Fruit fly (Drosophila melanogaster) whole organism, prepupa: ENCODE measurements around the gene CG9452.
A peak's percentile ranks its signal among the peaks of the same experiment; 100 is the strongest.
"Not testable (repeated sequence)": the region's sequence is repeated elsewhere in the genome, so short reads cannot be mapped to it uniquely, and the experiment has no call there.

ENCODE experiments used
- Blimp-1 ChIP-seq: fragments of 200-800 bp; sonication (Bioruptor generic); optimal IDR thresholded peaks from 3 replicates; lab custom pipeline; 2017; ENCODE audit warnings: missing biosample characterization, missing genetic modification characterization, mild to moderate bottlenecking, moderate library complexity, missing genetic modification reagents
- CG11762 ChIP-seq: fragments of 200-800 bp; sonication (Bioruptor generic); optimal IDR thresholded peaks from 3 replicates; lab custom pipeline; 2016; ENCODE audit warnings: missing biosample characterization, missing genetic modification characterization; ENCODE audit not compliant: insufficient read depth
- CG15336 ChIP-seq: fragments of 200-800 bp; sonication (Bioruptor generic); IDR thresholded peaks from 2 replicates; pipeline ENCODE4 v1.3.6; 2022; ENCODE audit warnings: missing biosample characterization, missing genetic modification characterization
- CG16779 ChIP-seq: fragments of 200-800 bp; sonication (Bioruptor generic); optimal IDR thresholded peaks from 3 replicates; lab custom pipeline; 2017; ENCODE audit warnings: missing biosample characterization, mild to moderate bottlenecking, missing genetic modification characterization
- CG31627 ChIP-seq: fragments of 200-800 bp; sonication (Bioruptor generic); optimal IDR thresholded peaks from 3 replicates; lab custom pipeline; 2016; ENCODE audit warnings: missing biosample characterization, missing genetic modification characterization
- CG32006 ChIP-seq: fragments of 200-800 bp; sonication (Bioruptor generic); optimal IDR thresholded peaks from 3 replicates; lab custom pipeline; 2017; ENCODE audit warnings: missing biosample characterization, mild to moderate bottlenecking, missing genetic modification characterization
- CG34406 ChIP-seq: fragments of 200-800 bp; sonication (Bioruptor generic); optimal IDR thresholded peaks from 3 replicates; lab custom pipeline; 2016; ENCODE audit warnings: missing biosample characterization, missing genetic modification characterization
- CG3919 ChIP-seq: fragments of 200-800 bp; sonication (Bioruptor generic); optimal IDR thresholded peaks from 3 replicates; lab custom pipeline; 2016; ENCODE audit warnings: missing biosample characterization, missing genetic modification characterization
- CG6163 ChIP-seq: fragments of 200-800 bp; sonication (Bioruptor generic); IDR thresholded peaks from 3 replicates; pipeline ENCODE4 v1.3.6; 2022; ENCODE audit warnings: missing biosample characterization, missing genetic modification characterization
- CG6808 ChIP-seq: fragments of 200-800 bp; sonication (Bioruptor generic); optimal IDR thresholded peaks from 3 replicates; lab custom pipeline; 2017; ENCODE audit warnings: missing biosample characterization, missing genetic modification characterization, mild to moderate bottlenecking, moderate library complexity, missing genetic modification reagents
- CG6854 ChIP-seq: fragments of 200-800 bp; sonication (Bioruptor generic); optimal IDR thresholded peaks from 2 replicates; lab custom pipeline; 2017; ENCODE audit warnings: missing biosample characterization, mild to moderate bottlenecking, missing genetic modification characterization
- CG8319 ChIP-seq: fragments of 200-800 bp; sonication (Bioruptor generic); optimal IDR thresholded peaks from 3 replicates; lab custom pipeline; 2016; ENCODE audit warnings: missing biosample characterization, missing genetic modification characterization
- CG8632 ChIP-seq: fragments of 200-800 bp; sonication (Bioruptor generic); optimal IDR thresholded peaks from 3 replicates; lab custom pipeline; 2016; ENCODE audit warnings: missing biosample characterization, missing genetic modification characterization
- CG9139 ChIP-seq: fragments of 200-800 bp; sonication (Bioruptor generic); optimal IDR thresholded peaks from 3 replicates; lab custom pipeline; 2017; ENCODE audit warnings: missing biosample characterization, mild to moderate bottlenecking, missing genetic modification characterization
- Eip78C ChIP-seq: fragments of 200-800 bp; sonication (Bioruptor generic); peaks from one replicate; lab custom pipeline; 2016; ENCODE audit warnings: missing biosample characterization, missing genetic modification characterization
- Ets21C ChIP-seq: fragments of 200-800 bp; sonication (Bioruptor generic); optimal IDR thresholded peaks from 3 replicates; lab custom pipeline; 2016; ENCODE audit warnings: missing biosample characterization, missing genetic modification characterization
- Ets96B ChIP-seq: fragments of 200-800 bp; optimal IDR thresholded peaks from 2 replicates; lab custom pipeline; 2019; ENCODE audit warnings: missing biosample characterization, mild to moderate bottlenecking, missing genetic modification characterization, moderate library complexity
- Hr38 ChIP-seq: sonication (Bioruptor generic); optimal IDR thresholded peaks from 2 replicates; lab custom pipeline; 2016; ENCODE audit warnings: missing biosample characterization, missing genetic modification characterization
- Hr39 ChIP-seq: fragments of 200-800 bp; sonication (Bioruptor generic); optimal IDR thresholded peaks from 2 replicates; lab custom pipeline; 2016; ENCODE audit warnings: missing biosample characterization, missing genetic modification characterization
- Sox15 ChIP-seq: fragments of 200-800 bp; sonication (Bioruptor generic); optimal IDR thresholded peaks from 3 replicates; lab custom pipeline; 2016; ENCODE audit warnings: missing biosample characterization, missing genetic modification characterization
- cyc ChIP-seq: fragments of 200-800 bp; sonication (Bioruptor generic); optimal IDR thresholded peaks from 3 replicates; lab custom pipeline; 2016; ENCODE audit warnings: missing biosample characterization, missing genetic modification characterization
- dac ChIP-seq: fragments of 200-800 bp; sonication (Bioruptor generic); optimal IDR thresholded peaks from 2 replicates; lab custom pipeline; 2017; ENCODE audit warnings: missing biosample characterization, mild to moderate bottlenecking, missing genetic modification characterization
- dsx ChIP-seq: fragments of 200-800 bp; optimal IDR thresholded peaks from 3 replicates; lab custom pipeline; 2019; ENCODE audit warnings: missing biosample characterization, mild to moderate bottlenecking, missing genetic modification characterization, moderate library complexity; ENCODE audit not compliant: poor library complexity, severe bottlenecking
- eg ChIP-seq: fragments of 200-800 bp; sonication (Bioruptor generic); IDR thresholded peaks from 3 replicates; pipeline ENCODE4 v1.3.6; 2022; ENCODE audit warnings: missing biosample characterization, missing genetic modification characterization
- fd59A ChIP-seq: fragments of 200-800 bp; sonication (Bioruptor generic); optimal IDR thresholded peaks from 2 replicates; lab custom pipeline; 2017; ENCODE audit warnings: missing biosample characterization, mild to moderate bottlenecking, missing genetic modification characterization, missing genetic modification reagents
- lz ChIP-seq: fragments of 200-800 bp; sonication (Bioruptor generic); optimal IDR thresholded peaks from 3 replicates; lab custom pipeline; 2016; ENCODE audit warnings: missing biosample characterization, missing genetic modification characterization
- pdm3 ChIP-seq: fragments of 200-800 bp; sonication (Bioruptor generic); optimal IDR thresholded peaks from 3 replicates; lab custom pipeline; 2016; ENCODE audit warnings: missing biosample characterization, missing genetic modification characterization
- spab ChIP-seq: fragments of 200-800 bp; sonication (Bioruptor generic); optimal IDR thresholded peaks from 2 replicates; lab custom pipeline; 2017; ENCODE audit warnings: missing biosample characterization, mild to moderate bottlenecking, missing genetic modification characterization, missing genetic modification reagents
- ss ChIP-seq, 2 experiments: fragments of 200-800 bp; sonication (Bioruptor generic); optimal IDR thresholded peaks; 2 replicates in 1 of 2; 3 replicates in 1 of 2; lab custom pipeline; 2017 to 2018; ENCODE audit warnings: mild to moderate bottlenecking in 2 of 2, missing biosample characterization in 2 of 2, missing genetic modification characterization in 2 of 2, moderate library complexity in 1 of 2
- svp ChIP-seq: fragments of 200-800 bp; sonication (Bioruptor generic); peaks from one replicate; lab custom pipeline; 2016; ENCODE audit warnings: missing biosample characterization, missing genetic modification characterization
- topi ChIP-seq: fragments of 200-800 bp; sonication (Bioruptor generic); optimal IDR thresholded peaks from 3 replicates; lab custom pipeline; 2016; ENCODE audit warnings: missing biosample characterization, missing genetic modification characterization

CG9452 gene

DNA sequence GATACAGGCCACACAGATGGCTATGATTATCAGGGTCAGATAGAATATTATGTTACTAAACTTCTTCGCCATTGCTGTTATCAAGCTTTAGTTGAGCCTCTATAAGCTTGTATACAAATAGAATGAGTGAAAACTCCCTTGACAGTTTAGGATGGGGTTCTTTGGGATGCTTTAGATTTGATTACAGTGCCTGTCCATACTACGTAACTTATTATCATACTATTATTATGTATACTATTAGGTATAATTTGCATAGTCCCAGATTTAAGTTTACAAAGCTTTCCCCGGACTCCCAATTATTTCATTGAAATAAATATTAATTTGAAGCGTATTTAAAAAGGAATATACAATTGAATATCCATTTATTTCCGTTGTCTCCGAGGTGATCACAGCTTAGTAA is 17.3 kb downstream of the CG9452 start, which contains the start of gene brv1 (continued):
- TF ChIP-seq Sox15 (no peak), Ets96B (tag; lab: Kevin White, UChicago) (no peak)

DNA sequence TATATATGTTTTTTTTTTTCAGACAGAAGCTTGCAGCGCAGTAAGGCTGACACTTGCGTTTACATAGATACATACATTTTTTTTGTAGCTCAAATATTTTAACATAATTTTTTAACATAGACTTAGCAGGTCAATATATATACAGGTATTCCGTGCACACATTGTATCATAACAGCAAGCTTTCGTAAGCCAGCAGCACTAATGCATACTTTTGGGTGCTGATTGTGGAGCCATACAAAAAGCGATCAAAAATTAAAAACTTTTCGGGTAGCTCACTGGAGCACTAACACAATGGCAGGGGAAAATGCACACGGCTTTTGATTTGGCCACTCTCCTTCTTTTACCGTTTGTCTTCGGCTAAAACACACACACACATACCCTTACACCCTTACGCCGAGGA is 20.7 kb downstream of the CG9452 start:
- TF ChIP-seq CG3919 (GFP tag; lab: Kevin White, UChicago): no peak
- TF ChIP-seq CG9139 (GFP tag; lab: Kevin White, UChicago): no peak
- TF ChIP-seq Ets96B (tag; lab: Kevin White, UChicago): no peak
- TF ChIP-seq Hr39 (GFP tag; lab: Kevin White, UChicago): no peak
- no peak for TF ChIP-seq CG15336 (GFP tag; lab: Robert Waterston, UW)
- no peak for TF ChIP-seq CG6854
- no peak for TF ChIP-seq spab (GFP tag; lab: Kevin White, UChicago)
- TF ChIP-seq CG6163 (GFP tag; lab: Robert Waterston, UW): no peak
- no peak for TF ChIP-seq dsx (GFP tag; lab: Kevin White, UChicago)
- TF ChIP-seq CG11762 (GFP tag; lab: Kevin White, UChicago): no peak
- TF ChIP-seq, all 60 proteins: peak for 0

DNA sequence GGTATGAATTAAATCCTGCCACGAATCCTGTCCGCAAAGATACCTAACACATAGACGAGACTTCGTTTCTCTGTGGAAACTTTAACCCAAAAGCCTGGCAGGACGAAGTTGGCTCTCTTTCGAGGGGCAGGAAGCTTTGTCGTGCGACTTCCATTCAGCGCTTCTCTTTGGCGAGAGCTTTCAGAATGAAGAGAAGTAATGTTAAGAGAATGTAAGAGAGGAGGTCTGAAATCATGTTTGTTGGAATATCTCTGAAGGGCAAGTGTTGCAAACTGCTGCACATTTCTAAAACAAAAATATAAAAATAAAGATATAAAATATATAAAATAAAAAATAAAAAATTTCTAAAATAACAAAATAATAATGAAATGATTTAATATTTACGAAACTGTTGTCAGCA is 21.7 kb downstream of the CG9452 start:
- TF ChIP-seq dac (no peak), pdm3 (no peak), CG31627 (GFP tag; lab: Kevin White, UChicago) (no peak), topi (GFP tag; lab: Kevin White, UChicago) (no peak), CG6854 (no peak), CG34406 (GFP tag; lab: Kevin White, UChicago) (no peak), Sox15 (no peak), cyc (GFP tag; lab: Kevin White, UChicago) (no peak), CG9139 (GFP tag; lab: Kevin White, UChicago) (no peak), Blimp-1 (GFP tag; lab: Kevin White, UChicago) (no peak)

DNA sequence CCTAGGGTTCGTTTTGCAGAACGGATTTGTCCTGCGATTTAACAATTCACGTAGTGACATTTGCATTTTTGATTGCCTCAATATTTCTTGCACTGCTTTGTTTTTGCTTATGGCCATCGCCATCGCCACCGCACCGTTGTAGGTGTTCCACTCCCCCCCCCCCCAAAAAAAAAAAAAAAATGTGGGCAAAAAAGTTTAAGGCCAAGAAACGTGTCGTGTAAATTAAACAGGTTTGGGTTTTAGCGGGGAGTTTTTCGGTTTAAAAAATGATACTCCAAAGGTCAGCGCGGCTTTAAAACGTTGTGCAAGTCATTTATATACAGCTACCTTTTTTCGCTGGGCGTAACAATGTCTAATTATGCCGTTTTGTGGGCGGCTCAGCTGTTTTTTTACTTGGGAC is 22.5 kb downstream of the CG9452 start:
- TF ChIP-seq svp (GFP tag; lab: Kevin White, UChicago) (peak; percentile 19), CG8319 (GFP tag; lab: Kevin White, UChicago) (no peak), eg (GFP tag; lab: Robert Waterston, UW) (0 out of 3 replicates have a peak, but pooled peaks have one; percentile 13), Hr38 (no peak), CG32006 (GFP tag; lab: Kevin White, UChicago) (no peak), Ets21C (no peak), Eip78C (peak; percentile 50), fd59A (GFP tag; lab: Kevin White, UChicago) (no peak), CG6854 (no peak), ss (GFP tag; optimal IDR thresholded peaks at IDR 0.05; lab: Kevin White, UChicago) (peak in 1 of 2 experiments; percentile 6)

DNA sequence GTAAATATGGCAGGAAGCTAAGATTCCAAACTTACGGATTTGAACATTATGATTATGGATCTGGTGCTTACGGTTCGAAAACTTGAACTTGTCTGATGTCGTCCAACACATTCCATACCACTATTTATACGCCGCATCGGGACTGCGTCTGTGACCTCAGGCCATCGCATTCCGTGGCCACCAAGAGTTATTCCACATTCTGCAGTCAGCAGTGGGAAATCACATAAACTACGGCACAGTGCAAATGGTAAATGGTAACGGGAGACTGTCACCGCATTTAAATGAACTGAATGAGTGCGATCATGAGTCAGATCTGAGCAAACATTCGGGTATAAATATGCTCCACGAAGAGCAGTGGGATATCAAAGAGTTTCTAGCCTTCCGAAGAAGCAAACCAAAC is 28.2 kb downstream of the CG9452 start, which contains the start of the genes CG18294 and CG32213:
Gene CG18294, minus strand, starts transcription at position 101 of the 400 bp plus-strand sequence.
Gene CG32213, plus strand, starts transcription at position 362 of the 400 bp plus-strand sequence.
- not testable (repeated sequence) for TF ChIP-seq CG8632 (GFP tag; lab: Kevin White, UChicago); spab (GFP tag; lab: Kevin White, UChicago); Hr38

DNA sequence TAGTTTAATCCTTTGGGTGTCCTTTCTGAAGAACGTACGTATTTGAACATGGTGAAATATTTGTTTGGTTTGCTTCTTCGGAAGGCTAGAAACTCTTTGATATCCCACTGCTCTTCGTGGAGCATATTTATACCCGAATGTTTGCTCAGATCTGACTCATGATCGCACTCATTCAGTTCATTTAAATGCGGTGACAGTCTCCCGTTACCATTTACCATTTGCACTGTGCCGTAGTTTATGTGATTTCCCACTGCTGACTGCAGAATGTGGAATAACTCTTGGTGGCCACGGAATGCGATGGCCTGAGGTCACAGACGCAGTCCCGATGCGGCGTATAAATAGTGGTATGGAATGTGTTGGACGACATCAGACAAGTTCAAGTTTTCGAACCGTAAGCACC is 31.5 kb downstream of the CG9452 start, which contains the start of the genes 825-Oak and CG12519:
Gene 825-Oak, minus strand, starts transcription at position 101 of the 400 bp plus-strand sequence.
Gene CG12519, plus strand, starts transcription at position 364 of the 400 bp plus-strand sequence.
- not testable (repeated sequence) for TF ChIP-seq CG16779 (tag; lab: Kevin White, UChicago); lz (GFP tag; lab: Kevin White, UChicago); CG6808 (GFP tag; lab: Kevin White, UChicago)
